Fruit fly (Drosophila melanogaster): ENCODE results near the gene por.

por gene

DNA sequence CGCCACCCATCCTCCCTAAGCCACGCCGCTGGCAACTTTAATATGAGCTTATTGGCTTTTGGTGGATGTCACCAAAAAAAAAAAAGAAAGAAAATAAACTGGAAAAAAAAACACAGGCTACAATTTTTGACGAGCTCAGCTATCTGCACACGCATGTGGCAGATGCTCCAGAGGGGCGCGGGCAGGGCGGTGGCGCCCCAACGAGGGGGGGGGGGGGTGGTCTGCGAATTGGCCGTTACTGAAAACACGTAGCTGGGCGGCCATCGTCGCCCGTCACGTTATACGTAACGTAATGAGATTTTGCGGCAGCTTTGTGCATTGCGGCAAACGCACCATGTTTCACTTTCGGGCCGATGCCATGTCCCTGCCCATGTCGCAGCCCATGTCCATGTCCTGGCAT lies 29.0 kb downstream of the por start:
- TF ChIP-seq CG17801 (GFP tag; optimal IDR thresholded peaks at IDR 0.05; ENCODE audit: partially characterized antibody), result no peak

DNA sequence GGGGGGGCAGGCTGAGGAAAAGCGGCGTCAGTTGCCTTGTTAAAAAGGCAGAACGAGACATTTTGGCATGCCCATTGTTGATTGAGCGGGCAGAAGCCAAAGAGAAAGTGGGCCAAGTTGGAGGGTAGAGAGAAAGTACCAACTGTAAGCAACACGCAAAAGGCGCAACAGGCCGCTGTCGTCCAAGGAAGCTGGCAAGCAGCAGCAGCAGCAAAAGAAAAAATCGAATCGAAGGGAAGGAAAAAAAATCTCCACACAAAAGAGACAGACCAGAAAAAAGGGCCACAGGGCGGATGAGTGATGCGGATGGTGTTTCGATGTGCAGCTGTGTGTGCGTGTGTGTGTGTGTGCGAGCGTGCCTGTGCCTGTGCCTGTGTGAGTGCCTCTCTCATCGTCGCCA lies 32.0 kb downstream of the por start:
- TF ChIP-seq CG17801 (GFP tag; optimal IDR thresholded peaks at IDR 0.05; ENCODE audit: partially characterized antibody), result no peak

DNA sequence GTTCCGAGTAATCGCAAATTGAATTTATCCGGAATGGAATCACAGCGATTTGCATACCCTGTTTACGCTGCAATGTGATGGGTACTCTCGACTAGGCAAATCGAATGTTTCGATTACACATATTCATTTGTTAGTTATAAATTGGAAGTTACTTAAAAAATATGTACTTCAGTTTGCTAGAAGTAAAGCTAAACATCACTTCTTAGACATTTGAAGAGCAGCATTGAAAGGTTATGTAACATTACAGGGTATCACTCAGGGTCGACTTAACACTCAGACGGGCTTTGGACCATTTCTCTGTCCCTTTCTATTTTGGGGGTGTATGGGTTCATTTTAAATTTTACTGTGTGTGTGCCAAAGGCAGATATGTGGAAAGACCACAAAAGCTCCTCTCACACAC lies 38.6 kb downstream of the por start:
- TF ChIP-seq CG17801 (GFP tag; optimal IDR thresholded peaks at IDR 0.05; ENCODE audit: partially characterized antibody), result no peak
